Worm (Caenorhabditis elegans) whole organism, late embryonic: Measurements from ENCODE around the gene srsx-16.

Experiments
- F13H6.1 ChIP-seq: sonication (generic microtip); optimal IDR thresholded peaks from 2 replicates; lab custom pipeline; 2016; ENCODE audit warnings: missing genetic modification characterization, missing compliant biosample characterization
- ama-1 ChIP-seq: fragments of 150-350 bp; optimal IDR thresholded peaks from 2 replicates; lab custom pipeline; 2014
- ceh-19 ChIP-seq: fragments of 200-800 bp; sonication (Bioruptor generic); optimal IDR thresholded peaks from 2 replicates; lab custom pipeline; 2018; ENCODE audit warnings: mild to moderate bottlenecking, missing genetic modification characterization, missing compliant biosample characterization
- ceh-30 ChIP-seq: fragments of 150-350 bp; optimal IDR thresholded peaks from 2 replicates; lab custom pipeline; 2014; ENCODE audit warnings: missing biosample characterization, missing genetic modification characterization
- ceh-9 ChIP-seq: sonication (generic microtip); optimal IDR thresholded peaks from 2 replicates; lab custom pipeline; 2016; ENCODE audit warnings: mild to moderate bottlenecking, missing genetic modification characterization, inconsistent platforms, missing compliant biosample characterization
- fkh-6 ChIP-seq: sonication (generic microtip); optimal IDR thresholded peaks from 2 replicates; lab custom pipeline; 2016; ENCODE audit warnings: missing genetic modification characterization, missing compliant biosample characterization
- gmeb-2 ChIP-seq: sonication (generic microtip); optimal IDR thresholded peaks from 2 replicates; lab custom pipeline; 2016; ENCODE audit warnings: missing genetic modification characterization, inconsistent platforms, missing compliant biosample characterization
- hlh-30 ChIP-seq: sonication (generic microtip); optimal IDR thresholded peaks from 2 replicates; lab custom pipeline; 2017; ENCODE audit warnings: antibody characterized with exemption, missing genetic modification characterization, missing compliant biosample characterization; ENCODE audit not compliant: insufficient read depth
- hlh-6 ChIP-seq: sonication (generic microtip); optimal IDR thresholded peaks from 2 replicates; lab custom pipeline; 2016; ENCODE audit warnings: missing genotype, missing genetic modification characterization, missing compliant biosample characterization
- lin-11 ChIP-seq: fragments of 200-800 bp; sonication (Bioruptor generic); optimal IDR thresholded peaks from 2 replicates; lab custom pipeline; 2018; ENCODE audit warnings: mild to moderate bottlenecking, missing genetic modification characterization, missing compliant biosample characterization
- pax-1 ChIP-seq: fragments of 150-350 bp; optimal IDR thresholded peaks from 2 replicates; lab custom pipeline; 2014; ENCODE audit warnings: missing biosample characterization, missing genetic modification characterization
- pqm-1 ChIP-seq: sonication (generic microtip); optimal IDR thresholded peaks from 2 replicates; lab custom pipeline; 2016; ENCODE audit warnings: missing genetic modification characterization, missing compliant biosample characterization
- tbx-2 ChIP-seq: sonication (generic microtip); optimal IDR thresholded peaks from 2 replicates; lab custom pipeline; 2016; ENCODE audit warnings: missing genetic modification characterization, missing compliant biosample characterization
- unc-86 ChIP-seq: sonication (generic microtip); optimal IDR thresholded peaks from 2 replicates; lab custom pipeline; 2016; ENCODE audit warnings: missing genetic modification characterization, missing compliant biosample characterization

DNA sequence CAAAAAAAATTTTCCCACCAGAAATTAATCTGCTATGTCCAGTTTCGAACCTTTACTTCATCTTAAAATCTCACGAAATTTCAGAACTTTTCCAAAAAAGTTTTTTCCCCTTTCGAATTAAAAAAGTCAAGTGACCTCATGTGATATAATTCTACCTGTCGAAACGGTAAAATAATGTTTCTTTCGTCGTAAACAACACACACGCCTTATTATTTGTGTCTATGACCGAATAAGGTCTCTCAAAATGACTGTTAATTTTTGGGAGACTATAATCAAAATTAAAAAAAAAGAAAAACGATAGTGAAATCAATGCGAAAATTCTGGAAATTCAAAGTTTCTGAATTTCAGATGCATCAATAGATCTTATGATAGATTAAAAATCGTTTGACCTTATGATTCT is 36.4 kb downstream of the srsx-16 start:
- TF ChIP-seq lin-11 (tag; lab: Kevin White, UChicago) (no peak), hlh-30 (no peak), pax-1 (tag; lab: Kevin White, UChicago) (no peak), F13H6.1 (tag; lab: Kevin White, UChicago) (no peak), gmeb-2 (no peak), ceh-9 (tag; lab: Kevin White, UChicago) (no peak), ama-1 (lab: Kevin White, UChicago) (no peak), fkh-6 (no peak), ceh-19 (GFP tag; lab: Kevin White, UChicago) (no peak), tbx-2 (tag; lab: Kevin White, UChicago) (no peak), hlh-6 (tag; lab: Kevin White, UChicago) (no peak), unc-86 (tag; lab: Kevin White, UChicago) (no peak), pqm-1 (tag; lab: Kevin White, UChicago) (no peak), ceh-30 (no peak)
